Worm (Caenorhabditis elegans): ENCODE results near the gene C09B8.4.

Gene C09B8.4

DNA sequence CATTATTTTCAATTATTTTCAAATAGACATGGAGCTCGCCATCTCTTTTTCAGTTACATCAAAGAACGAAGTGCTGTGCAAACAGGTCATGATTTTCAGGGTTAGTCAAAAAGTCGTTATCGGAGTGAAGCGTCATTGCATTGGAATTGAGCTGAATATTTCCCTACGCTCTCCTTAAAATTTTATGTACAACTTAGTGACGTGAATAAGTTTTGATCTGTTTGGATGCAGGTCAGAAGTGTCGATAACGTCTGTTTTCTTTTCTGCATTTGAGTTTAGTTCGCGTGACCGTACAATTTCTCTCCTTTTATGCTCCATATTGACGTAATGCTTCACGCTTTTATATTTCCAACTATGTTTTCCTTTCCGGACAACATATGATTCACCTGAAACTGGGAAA is 5.2 kb upstream of the C09B8.4 start (continued):
- TF ChIP-seq sup-37 (GFP tag; optimal IDR thresholded peaks at IDR 0.05) (no peak), nhr-47 (tag; optimal IDR thresholded peaks at IDR 0.05) (no peak), nhr-90 (tag; optimal IDR thresholded peaks at IDR 0.05; ENCODE audit: poor library complexity) (peak; percentile 40), pqm-1 (tag; optimal IDR thresholded peaks at IDR 0.05) (no peak), hlh-4 (tag; optimal IDR thresholded peaks at IDR 0.05) (no peak), unc-86 (tag; optimal IDR thresholded peaks at IDR 0.05) (no peak), fos-1 (tag; optimal IDR thresholded peaks at IDR 0.05) (no peak), fkh-4 (tag; optimal IDR thresholded peaks at IDR 0.05; ENCODE audit: borderline replicate concordance) (no peak), nhr-84 (tag; optimal IDR thresholded peaks at IDR 0.05) (no peak), hlh-17 (GFP tag; optimal IDR thresholded peaks at IDR 0.05; ENCODE audit: borderline replicate concordance) (no peak), lin-35 (GFP tag; optimal IDR thresholded peaks at IDR 0.05) (peak in 1 of 2 experiments; percentile 40), C04F5.9 (tag; optimal IDR thresholded peaks at IDR 0.05) (no peak), elt-2 (tag; optimal IDR thresholded peaks at IDR 0.05) (peak; percentile 58)

DNA sequence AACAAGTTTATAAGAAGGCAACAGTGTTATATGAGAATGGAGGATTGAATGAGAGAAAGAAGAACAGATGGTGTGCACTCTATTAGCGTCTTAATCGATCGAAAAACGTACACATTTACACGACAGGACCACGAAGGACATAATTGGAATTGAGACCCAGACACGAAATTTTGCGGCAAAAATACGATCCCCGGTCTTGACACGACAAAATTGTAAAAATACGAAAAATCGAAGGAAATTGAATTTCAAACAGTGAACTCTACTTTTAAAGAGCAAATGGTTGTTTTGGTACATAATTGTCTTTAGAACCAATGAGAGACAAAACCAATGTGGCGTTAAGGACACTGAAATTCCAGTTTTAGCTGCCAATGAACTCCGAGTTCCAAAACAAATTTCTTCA is 2.7 kb upstream of the C09B8.4 start, which contains the start of gene lelo-3:
Gene lelo-3, minus strand, starts transcription at position 101 of the 400 bp plus-strand sequence.
- no peak for TF ChIP-seq elt-2 (tag; optimal IDR thresholded peaks at IDR 0.05)
- TF ChIP-seq nhr-85 (tag): no peak
- no peak for TF ChIP-seq tlp-1 (tag; optimal IDR thresholded peaks at IDR 0.05)
- no peak for TF ChIP-seq fkh-8 (tag; optimal IDR thresholded peaks at IDR 0.05)
- no peak for TF ChIP-seq fkh-4 (tag; optimal IDR thresholded peaks at IDR 0.05; ENCODE audit: borderline replicate concordance)
- no peak for TF ChIP-seq nhr-20 (tag; optimal IDR thresholded peaks at IDR 0.05)
- no peak for TF ChIP-seq jun-1 (tag; optimal IDR thresholded peaks at IDR 0.05)
- no peak for TF ChIP-seq elt-3 (tag; optimal IDR thresholded peaks at IDR 0.05)
- no peak for TF ChIP-seq nhr-47 (tag; optimal IDR thresholded peaks at IDR 0.05)
- no peak for TF ChIP-seq unc-62 (GFP tag; optimal IDR thresholded peaks at IDR 0.05)
- TF ChIP-seq ztf-4 (tag; optimal IDR thresholded peaks at IDR 0.05): no peak
- no peak for TF ChIP-seq nhr-237 (tag; optimal IDR thresholded peaks at IDR 0.05)
- no peak for TF ChIP-seq ceh-90 (tag; optimal IDR thresholded peaks at IDR 0.05)
- TF ChIP-seq alr-1 (tag; optimal IDR thresholded peaks at IDR 0.05; ENCODE audit: borderline replicate concordance): no peak
- no peak for TF ChIP-seq dpl-1 (GFP tag; optimal IDR thresholded peaks at IDR 0.05)

- TF ChIP-seq nhr-84 (tag; optimal IDR thresholded peaks at IDR 0.05) (no peak), efl-1 (optimal IDR thresholded peaks at IDR 0.05) (no peak), efl-1 (GFP tag; optimal IDR thresholded peaks at IDR 0.05 in 1 of 2) (peak in 1 of 2 experiments; percentile 14)
Observed at ce11 chrX:6020782-6021181, 1.0 kb upstream of the C09B8.4 start.

ce11 chrX:6015096-6015495 is 4.6 kb downstream of the C09B8.4 start, which contains the start of gene C09B8.8:
TSS of gene C09B8.8 (plus strand) at chrX:6015492.
- TF ChIP-seq zip-4 (GFP tag; optimal IDR thresholded peaks at IDR 0.05): no peak
- TF ChIP-seq egl-13 (tag; optimal IDR thresholded peaks at IDR 0.05): no peak
- no peak for TF ChIP-seq hlh-17 (GFP tag; optimal IDR thresholded peaks at IDR 0.05; ENCODE audit: borderline replicate concordance)
- peak; percentile 12 for TF ChIP-seq blmp-1 (tag; optimal IDR thresholded peaks at IDR 0.05)
- TF ChIP-seq lin-14 (GFP tag; optimal IDR thresholded peaks at IDR 0.05): peak; percentile 46
- TF ChIP-seq nhr-90 (tag; optimal IDR thresholded peaks at IDR 0.05; ENCODE audit: poor library complexity): no peak
- TF ChIP-seq nhr-28 (tag; optimal IDR thresholded peaks at IDR 0.05): no peak
- TF ChIP-seq skn-1 (tag; optimal IDR thresholded peaks at IDR 0.05): no peak
- no peak for TF ChIP-seq ztf-11 (tag; optimal IDR thresholded peaks at IDR 0.05)
- TF ChIP-seq nhr-85 (tag): peak; percentile 59

ce11 chrX:6010573-6010972 is 9.2 kb downstream of the C09B8.4 start, which contains the start of gene C09B8.3:
TSS of gene C09B8.3 (minus strand) at chrX:6010673.
- TF ChIP-seq nhr-12 (tag; optimal IDR thresholded peaks at IDR 0.05) (no peak), unc-130 (tag; optimal IDR thresholded peaks at IDR 0.05) (no peak), C16A3.4 (tag; optimal IDR thresholded peaks at IDR 0.05) (no peak), ceh-63 (GFP tag; optimal IDR thresholded peaks at IDR 0.05) (no peak), lir-3 (tag; optimal IDR thresholded peaks at IDR 0.05; ENCODE audit: poor library complexity) (no peak), nhr-85 (tag) (no peak), nhr-237 (tag; optimal IDR thresholded peaks at IDR 0.05) (no peak), zag-1 (tag; optimal IDR thresholded peaks at IDR 0.05) (no peak), swsn-7 (tag; optimal IDR thresholded peaks at IDR 0.05) (no peak), lin-13 (GFP tag; optimal IDR thresholded peaks at IDR 0.05) (no peak), ztf-4 (tag; optimal IDR thresholded peaks at IDR 0.05) (no peak), unc-86 (tag; optimal IDR thresholded peaks at IDR 0.05) (no peak), unc-62 (GFP tag; optimal IDR thresholded peaks at IDR 0.05) (no peak), nhr-76 (tag; optimal IDR thresholded peaks at IDR 0.05) (no peak), pax-3 (tag; optimal IDR thresholded peaks at IDR 0.05) (no peak)
